Worm (Caenorhabditis elegans): Measurements from ENCODE around the gene R105.1.

The R105.1 gene

DNA sequence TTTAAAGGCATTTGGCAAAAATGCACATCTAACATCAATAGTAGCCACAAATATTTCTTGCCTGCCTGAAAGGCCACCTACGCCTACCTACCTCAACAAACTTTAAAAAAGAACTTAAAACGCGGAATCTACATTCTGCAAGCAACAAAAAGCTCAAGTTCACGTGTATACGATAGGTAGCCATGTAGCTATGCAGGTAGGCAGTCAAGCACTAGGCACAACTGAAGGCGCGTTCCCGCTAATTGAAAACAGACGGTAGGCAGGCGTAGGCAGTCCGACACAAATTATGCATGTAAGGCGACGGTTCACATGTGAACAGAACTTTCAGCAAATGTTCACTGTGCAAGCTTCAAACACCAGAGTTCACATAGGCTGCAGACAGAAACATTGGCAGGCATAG lies 20.9 kb upstream of the R105.1 start:
- TF ChIP-seq F13H6.1 (tag; optimal IDR thresholded peaks at IDR 0.05) (no peak), nhr-77 (tag; optimal IDR thresholded peaks at IDR 0.05) (no peak), lin-13 (GFP tag; optimal IDR thresholded peaks at IDR 0.05) (no peak), ztf-11 (tag; optimal IDR thresholded peaks at IDR 0.05) (no peak), crh-2 (tag; optimal IDR thresholded peaks at IDR 0.05) (no peak), ceh-16 (tag; optimal IDR thresholded peaks at IDR 0.05) (no peak), blmp-1 (tag; optimal IDR thresholded peaks at IDR 0.05; ENCODE audit: insufficient read depth) (no peak), elt-3 (tag; optimal IDR thresholded peaks at IDR 0.05) (no peak)

DNA sequence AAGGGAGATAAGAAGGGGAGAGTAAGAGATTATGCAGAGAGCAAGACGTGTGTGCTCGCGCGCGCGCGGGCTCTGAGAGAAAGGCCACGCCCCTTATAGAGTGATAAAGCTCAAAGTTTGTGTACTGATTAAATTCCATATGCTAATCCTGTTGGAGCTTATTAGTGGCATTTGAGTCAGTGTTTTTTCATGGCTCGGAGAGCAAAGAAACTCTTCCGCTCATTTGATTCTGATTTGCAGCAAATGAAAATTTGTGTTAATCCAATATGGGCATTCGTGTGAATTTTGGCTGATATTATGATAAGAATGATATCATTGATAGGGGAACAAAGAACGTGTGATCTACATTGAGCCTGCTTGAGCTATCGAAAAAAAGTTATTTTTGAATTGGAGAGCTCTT lies 20.0 kb upstream of the R105.1 start:
- no peak for TF ChIP-seq lin-39 (tag; optimal IDR thresholded peaks at IDR 0.05)
- TF ChIP-seq nhr-129 (tag; optimal IDR thresholded peaks at IDR 0.05): no peak
- no peak for TF ChIP-seq lsy-2 (tag; optimal IDR thresholded peaks at IDR 0.05)
- peak; percentile 24 for TF ChIP-seq lin-11 (tag; optimal IDR thresholded peaks at IDR 0.05)

- no peak for TF ChIP-seq unc-62 (GFP tag; optimal IDR thresholded peaks at IDR 0.05)
- no peak for TF ChIP-seq nhr-129 (tag; optimal IDR thresholded peaks at IDR 0.05)
- TF ChIP-seq F13H6.1 (tag; optimal IDR thresholded peaks at IDR 0.05): no peak
- TF ChIP-seq gmeb-1 (tag; optimal IDR thresholded peaks at IDR 0.05): no peak
- TF ChIP-seq lin-13 (GFP tag; optimal IDR thresholded peaks at IDR 0.05): no peak
- no peak for TF ChIP-seq Y55F3AM.14 (GFP tag; optimal IDR thresholded peaks at IDR 0.05)
- TF ChIP-seq fos-1 (tag; optimal IDR thresholded peaks at IDR 0.05): no peak
- no peak for TF ChIP-seq lin-39 (tag; optimal IDR thresholded peaks at IDR 0.05)
- TF ChIP-seq nhr-25 (tag; optimal IDR thresholded peaks at IDR 0.05): no peak
- no peak for TF ChIP-seq ztf-11 (tag; optimal IDR thresholded peaks at IDR 0.05)
Observed at ce11 chrIV:4623852-4624251, 9.6 kb upstream of the R105.1 start.

- TF ChIP-seq alr-1 (tag; optimal IDR thresholded peaks at IDR 0.05): no peak
- TF ChIP-seq ama-1 (optimal IDR thresholded peaks at IDR 0.05): no peak
- no peak for TF ChIP-seq elt-3 (tag; optimal IDR thresholded peaks at IDR 0.05)
- TF ChIP-seq dmd-4 (tag; optimal IDR thresholded peaks at IDR 0.05): no peak
- TF ChIP-seq ZK546.5 (tag; optimal IDR thresholded peaks at IDR 0.05): no peak
- TF ChIP-seq nhr-23 (tag; optimal IDR thresholded peaks at IDR 0.05): no peak
- TF ChIP-seq nhr-10 (tag; optimal IDR thresholded peaks at IDR 0.05): no peak
- no peak for TF ChIP-seq nhr-25 (tag; optimal IDR thresholded peaks at IDR 0.05)
- TF ChIP-seq ztf-11 (tag; optimal IDR thresholded peaks at IDR 0.05): no peak
- no peak for TF ChIP-seq nhr-12 (tag; optimal IDR thresholded peaks at IDR 0.05)
- no peak for TF ChIP-seq unc-55 (GFP tag; optimal IDR thresholded peaks at IDR 0.05)
Observed at ce11 chrIV:4636001-4636400, 2.5 kb downstream of the R105.1 start, which contains the start of gene R105.5. TSS of gene R105.5 (plus strand) at chrIV:4636301.

ce11 chrIV:4637840-4638239 lies 4.3 kb downstream of the R105.1 start, which contains the start of gene F19C7.8:
TSS of gene F19C7.8 (minus strand) at chrIV:4638095.
- no peak for TF ChIP-seq elt-1 (tag; optimal IDR thresholded peaks at IDR 0.05)
- no peak for TF ChIP-seq Y55F3AM.14 (GFP tag; optimal IDR thresholded peaks at IDR 0.05)
- TF ChIP-seq unc-55 (GFP tag; optimal IDR thresholded peaks at IDR 0.05): no peak
- TF ChIP-seq ztf-4 (tag; optimal IDR thresholded peaks at IDR 0.05): no peak
- TF ChIP-seq unc-62 (GFP tag; optimal IDR thresholded peaks at IDR 0.05): no peak
- TF ChIP-seq lin-11 (tag; optimal IDR thresholded peaks at IDR 0.05): no peak
- peak; percentile 36 for TF ChIP-seq F13H6.1 (tag; optimal IDR thresholded peaks at IDR 0.05)
- TF ChIP-seq nhr-10 (tag; optimal IDR thresholded peaks at IDR 0.05): no peak
- TF ChIP-seq nhr-12 (tag; optimal IDR thresholded peaks at IDR 0.05): no peak
- no peak for TF ChIP-seq blmp-1 (tag; optimal IDR thresholded peaks at IDR 0.05; ENCODE audit: insufficient read depth)
- no peak for TF ChIP-seq nhr-23 (tag; optimal IDR thresholded peaks at IDR 0.05)
- no peak for TF ChIP-seq elt-3 (tag; optimal IDR thresholded peaks at IDR 0.05)
- no peak for TF ChIP-seq gmeb-1 (tag; optimal IDR thresholded peaks at IDR 0.05)
- no peak for TF ChIP-seq R02D3.7 (tag; optimal IDR thresholded peaks at IDR 0.05)
- no peak for TF ChIP-seq peb-1 (tag; optimal IDR thresholded peaks at IDR 0.05)
- peak; percentile 52 for TF ChIP-seq sma-9 (GFP tag; optimal IDR thresholded peaks at IDR 0.05)
- TF ChIP-seq sma-9 (tag; optimal IDR thresholded peaks at IDR 0.05): no peak

ce11 chrIV:4639352-4639751 lies 5.9 kb downstream of the R105.1 start:
- TF ChIP-seq nhr-77 (tag; optimal IDR thresholded peaks at IDR 0.05) (no peak), alr-1 (tag; optimal IDR thresholded peaks at IDR 0.05) (no peak), dmd-4 (tag; optimal IDR thresholded peaks at IDR 0.05) (no peak), unc-62 (GFP tag; optimal IDR thresholded peaks at IDR 0.05) (no peak), mdl-1 (tag; optimal IDR thresholded peaks at IDR 0.05) (no peak), elt-1 (tag; optimal IDR thresholded peaks at IDR 0.05) (no peak), sma-9 (GFP tag; optimal IDR thresholded peaks at IDR 0.05) (no peak), sma-9 (tag; optimal IDR thresholded peaks at IDR 0.05) (no peak), lin-39 (tag; optimal IDR thresholded peaks at IDR 0.05) (no peak)

All from whole organism, L2 larva.